Worm (Caenorhabditis elegans) whole organism, L3 larva: ENCODE measurements around the gene irg-6.
A peak's percentile ranks its signal among the peaks of the same experiment; 100 is the strongest.

Experiments used
- aly-2 ChIP-seq: fragments of 150-350 bp; optimal IDR thresholded peaks from 2 replicates; lab custom pipeline; 2014; ENCODE audit warnings: missing biosample characterization, missing genetic modification characterization
- ceh-28 ChIP-seq: fragments of 150-350 bp; optimal IDR thresholded peaks from 2 replicates; lab custom pipeline; 2014; ENCODE audit warnings: missing biosample characterization, missing genetic modification reagents, missing genetic modification characterization
- ceh-82 ChIP-seq: fragments of 150-350 bp; optimal IDR thresholded peaks from 2 replicates; lab custom pipeline; 2014; ENCODE audit warnings: missing biosample characterization, missing genetic modification characterization
- ceh-9 ChIP-seq: sonication (generic microtip); optimal IDR thresholded peaks from 2 replicates; lab custom pipeline; 2018; ENCODE audit warnings: missing biosample characterization, missing genetic modification characterization
- egl-27 ChIP-seq: sonication (generic microtip); optimal IDR thresholded peaks from 4 replicates; lab custom pipeline; 2017; ENCODE audit warnings: missing biosample characterization, missing genetic modification reagents, missing genetic modification characterization
- egl-5 ChIP-seq: fragments of 150-350 bp; optimal IDR thresholded peaks from 2 replicates; lab custom pipeline; 2017; ENCODE audit warnings: missing biosample characterization, missing genetic modification reagents, missing genetic modification characterization, inconsistent platforms
- elt-1 ChIP-seq: fragments of 150-350 bp; optimal IDR thresholded peaks from 2 replicates; lab custom pipeline; 2014; ENCODE audit warnings: missing biosample characterization, missing genetic modification characterization
- elt-2 ChIP-seq: sonication (generic microtip); optimal IDR thresholded peaks from 2 replicates; lab custom pipeline; 2016; ENCODE audit warnings: missing genetic modification reagents, mild to moderate bottlenecking, missing genetic modification characterization, missing compliant biosample characterization
- fkh-10 ChIP-seq: sonication (generic microtip); optimal IDR thresholded peaks from 2 replicates; lab custom pipeline; 2017; ENCODE audit warnings: missing biosample characterization, missing genetic modification reagents, missing genetic modification characterization
- fkh-2 ChIP-seq: fragments of 150-350 bp; optimal IDR thresholded peaks from 2 replicates; lab custom pipeline; 2014; ENCODE audit warnings: missing biosample characterization, missing genetic modification reagents, missing genetic modification characterization
- fos-1 ChIP-seq: fragments of 150-350 bp; optimal IDR thresholded peaks from 2 replicates; lab custom pipeline; 2014; ENCODE audit warnings: missing biosample characterization, missing genetic modification characterization
- hmg-11 ChIP-seq: sonication (generic microtip); optimal IDR thresholded peaks from 2 replicates; lab custom pipeline; 2016; ENCODE audit warnings: missing genetic modification characterization, missing compliant biosample characterization
- lin-39 ChIP-seq: fragments of 150-350 bp; optimal IDR thresholded peaks from 2 replicates; lab custom pipeline; 2018; ENCODE audit warnings: missing biosample characterization, missing genetic modification reagents, missing genetic modification characterization
- lsy-12 ChIP-seq: sonication (generic microtip); optimal IDR thresholded peaks from 2 replicates; lab custom pipeline; 2016; ENCODE audit warnings: mild to moderate bottlenecking, missing genetic modification characterization, missing compliant biosample characterization
- mdl-1 ChIP-seq: fragments of 150-350 bp; optimal IDR thresholded peaks from 2 replicates; lab custom pipeline; 2014; ENCODE audit warnings: missing biosample characterization, missing genetic modification characterization
- nfya-1 ChIP-seq: sonication (generic microtip); optimal IDR thresholded peaks from 2 replicates; lab custom pipeline; 2017; ENCODE audit warnings: missing genetic modification characterization, mild to moderate bottlenecking, missing compliant biosample characterization, antibody characterized with exemption, moderate library complexity; ENCODE audit not compliant: insufficient read depth
- nhr-11 ChIP-seq: fragments of 150-350 bp; optimal IDR thresholded peaks from 2 replicates; lab custom pipeline; 2014; ENCODE audit warnings: missing biosample characterization, missing genetic modification characterization
- nhr-12 ChIP-seq: fragments of 150-350 bp; optimal IDR thresholded peaks from 2 replicates; lab custom pipeline; 2014; ENCODE audit warnings: missing biosample characterization, missing genetic modification characterization
- nhr-237 ChIP-seq: fragments of 150-350 bp; optimal IDR thresholded peaks from 2 replicates; lab custom pipeline; 2014; ENCODE audit warnings: missing biosample characterization, missing genetic modification characterization
- nhr-28 ChIP-seq: fragments of 150-350 bp; optimal IDR thresholded peaks from 2 replicates; lab custom pipeline; 2014; ENCODE audit warnings: missing biosample characterization, missing genetic modification characterization
- nhr-43 ChIP-seq: sonication (generic microtip); optimal IDR thresholded peaks from 2 replicates; lab custom pipeline; 2016; ENCODE audit warnings: mild to moderate bottlenecking, missing genetic modification characterization, missing compliant biosample characterization; ENCODE audit not compliant: poor library complexity, severe bottlenecking
- nhr-77 ChIP-seq: fragments of 150-350 bp; optimal IDR thresholded peaks from 2 replicates; lab custom pipeline; 2014; ENCODE audit warnings: missing biosample characterization, missing genetic modification characterization
- pqm-1 ChIP-seq: fragments of 150-350 bp; optimal IDR thresholded peaks from 2 replicates; lab custom pipeline; 2017; ENCODE audit warnings: missing biosample characterization, missing genetic modification characterization, inconsistent platforms
- sea-2 ChIP-seq: fragments of 150-350 bp; sonication (generic microtip); optimal IDR thresholded peaks from 4 replicates; lab custom pipeline; 2014; ENCODE audit warnings: missing biosample characterization, missing genetic modification reagents, missing genetic modification characterization
- skn-1 ChIP-seq: fragments of 150-350 bp; optimal IDR thresholded peaks from 2 replicates; lab custom pipeline; 2014; ENCODE audit warnings: missing biosample characterization, missing genetic modification characterization
- tbx-2 ChIP-seq: sonication (generic microtip); optimal IDR thresholded peaks from 2 replicates; lab custom pipeline; 2016; ENCODE audit warnings: mild to moderate bottlenecking, missing genetic modification characterization, missing compliant biosample characterization
- unc-39 ChIP-seq: sonication (generic microtip); optimal IDR thresholded peaks from 4 replicates; lab custom pipeline; 2017; ENCODE audit warnings: missing biosample characterization, missing genetic modification characterization
- unc-62 ChIP-seq: fragments of 150-350 bp; sonication (generic microtip); optimal IDR thresholded peaks from 4 replicates; lab custom pipeline; 2014; ENCODE audit warnings: missing biosample characterization, missing genetic modification reagents, missing genetic modification characterization
- zag-1 ChIP-seq: fragments of 150-350 bp; optimal IDR thresholded peaks from 2 replicates; lab custom pipeline; 2014; ENCODE audit warnings: missing biosample characterization, missing genetic modification characterization
- ztf-11 ChIP-seq: fragments of 150-350 bp; optimal IDR thresholded peaks from 2 replicates; lab custom pipeline; 2014; ENCODE audit warnings: missing biosample characterization, missing genetic modification characterization
- ztf-4 ChIP-seq: fragments of 150-350 bp; optimal IDR thresholded peaks from 2 replicates; lab custom pipeline; 2014; ENCODE audit warnings: missing biosample characterization, missing genetic modification characterization

irg-6 gene

DNA sequence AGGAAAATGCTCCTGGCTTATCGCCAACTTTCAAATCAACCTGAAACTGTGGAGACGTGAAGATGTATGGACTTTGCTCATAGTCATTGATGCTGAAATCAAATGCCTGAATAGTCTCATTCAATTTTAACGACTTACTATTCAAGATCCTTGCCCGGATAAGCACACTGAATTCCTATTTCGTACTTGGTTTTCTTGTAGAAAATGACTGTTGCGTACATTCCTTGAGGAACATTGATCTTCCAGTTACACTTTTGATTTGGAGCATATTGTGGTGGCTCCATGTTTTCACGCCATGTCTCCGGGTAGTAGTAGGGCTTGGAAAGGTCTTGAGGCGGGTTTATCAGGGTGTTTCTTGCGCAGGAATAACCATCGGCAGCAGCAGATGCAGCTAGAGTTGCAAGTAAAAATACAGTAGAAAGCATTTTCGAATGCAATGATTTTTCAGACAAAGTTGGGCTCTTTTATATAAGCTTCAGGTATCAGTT, at the start of gene irg-6:
Gene irg-6 (minus strand): TSS at position 438 of the 488 bp plus-strand sequence.
- TF ChIP-seq unc-39 (tag; lab: Kevin White, UChicago) = no peak
- no peak for TF ChIP-seq fkh-10 (GFP tag; lab: Kevin White, UChicago)

DNA sequence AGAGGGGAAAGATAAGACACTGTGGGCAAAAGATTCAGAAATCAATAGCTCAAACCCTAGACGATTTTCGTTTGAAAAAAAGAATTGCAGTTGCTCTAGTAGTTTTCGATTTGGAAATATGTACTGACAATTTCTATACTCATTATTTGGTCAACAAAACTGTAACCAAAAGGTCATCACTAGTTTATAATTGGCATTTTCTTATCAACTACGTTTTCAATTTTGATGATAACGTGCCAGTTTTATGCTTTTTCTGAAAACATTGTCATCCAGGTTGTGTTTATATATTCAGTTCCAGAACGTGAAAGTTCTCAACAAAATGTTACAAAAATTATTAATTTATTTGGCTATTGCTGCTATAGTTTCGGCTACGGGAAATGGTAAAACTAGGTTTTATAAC, 47.8 kb upstream of the irg-6 start, which contains the start of gene F55G11.8:
Gene F55G11.8 (plus strand): TSS at position 245 of the 400 bp plus-strand sequence.
- TF ChIP-seq elt-2 (tag; lab: Kevin White, UChicago) = peak; percentile 78
- peak; percentile 2 for TF ChIP-seq skn-1 (tag; lab: Kevin White, UChicago)
- TF ChIP-seq aly-2 = no peak
- TF ChIP-seq lsy-12 (tag; lab: Kevin White, UChicago) = no peak
- peak; percentile 20 for TF ChIP-seq pqm-1 (tag; lab: Kevin White, UChicago)
- TF ChIP-seq hmg-11 (tag; lab: Kevin White, UChicago) = no peak
- TF ChIP-seq nhr-28 (tag; lab: Kevin White, UChicago) = no peak

DNA sequence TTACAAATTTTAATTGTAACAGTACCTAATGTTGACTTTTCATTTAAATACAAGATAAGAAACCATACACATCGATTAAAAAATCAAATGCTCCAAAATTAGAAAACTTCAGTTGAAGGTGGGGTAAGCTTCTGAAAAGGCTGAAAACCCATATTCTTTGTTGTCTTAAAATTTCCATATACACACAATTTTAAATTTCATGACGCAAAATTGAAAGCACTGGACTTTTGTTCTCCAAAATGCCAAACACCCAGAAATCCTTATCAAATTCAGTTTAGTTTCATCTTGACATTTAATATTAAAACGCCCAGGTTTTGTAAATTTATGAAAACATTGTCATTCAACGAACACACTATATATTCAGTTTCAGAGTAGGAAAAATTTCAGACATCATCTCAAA, 45.4 kb upstream of the irg-6 start, which contains the start of gene F55G11.7:
Gene F55G11.7 (plus strand): TSS at position 301 of the 400 bp plus-strand sequence.
- no peak for TF ChIP-seq unc-62 (GFP tag; lab: Kevin White, UChicago)
- no peak for TF ChIP-seq nhr-43 (tag; lab: Kevin White, UChicago)
- no peak for TF ChIP-seq pqm-1 (tag; lab: Kevin White, UChicago)
- TF ChIP-seq, all 47 proteins: peak for 0

DNA sequence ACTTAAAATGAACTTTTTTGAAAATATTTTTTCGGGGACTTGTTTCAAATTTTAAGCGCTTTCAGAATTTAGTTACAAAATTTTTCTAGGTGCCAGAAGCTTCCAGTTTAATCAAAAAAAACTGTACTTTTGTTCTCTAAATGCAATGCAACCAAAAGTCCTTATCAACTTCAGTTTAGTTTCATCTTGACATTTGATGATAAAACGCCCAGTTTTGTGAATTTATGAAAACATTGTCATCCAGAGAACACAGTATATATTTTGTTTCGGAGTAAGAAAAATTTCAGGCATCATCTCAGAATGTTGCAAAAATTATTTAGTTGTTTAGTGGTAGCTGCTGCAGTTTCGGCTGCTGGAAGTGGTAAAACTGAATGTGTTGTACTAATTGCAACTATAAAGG, 43.0 kb upstream of the irg-6 start, which contains the start of gene F55G11.6:
Gene F55G11.6 (plus strand): TSS at position 301 of the 400 bp plus-strand sequence.
- TF ChIP-seq ceh-28 (tag; lab: Kevin White, UChicago) = no peak
- TF ChIP-seq nfya-1 (tag; lab: Kevin White, UChicago) = no peak
- no peak for TF ChIP-seq unc-62 (GFP tag; lab: Kevin White, UChicago)
- no peak for TF ChIP-seq ztf-4

DNA sequence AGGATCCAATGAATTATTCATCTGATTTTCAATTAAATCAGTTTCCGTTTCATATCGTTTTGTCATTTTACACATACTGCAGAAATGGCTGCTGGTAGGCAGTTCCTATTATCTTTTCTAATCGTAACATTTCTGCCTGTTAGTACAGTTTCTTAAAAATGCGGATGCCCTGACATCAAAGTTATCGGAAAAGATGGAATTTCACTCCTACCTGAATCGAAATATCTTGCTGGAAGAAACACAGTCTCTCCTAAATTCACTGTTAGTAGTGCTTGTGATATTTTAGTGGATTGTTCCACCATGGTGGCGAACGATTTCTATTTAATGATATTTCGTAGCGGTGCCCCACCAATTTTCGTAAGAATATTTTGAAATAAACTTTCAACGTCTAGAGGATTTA, 33.7 kb upstream of the irg-6 start, which contains the start of gene F55G11.10:
Gene F55G11.10 (plus strand): TSS at position 301 of the 400 bp plus-strand sequence.
- TF ChIP-seq nhr-237 (tag; lab: Kevin White, UChicago) (no peak), fkh-2 (no peak), ceh-9 (no peak), nhr-43 (tag; lab: Kevin White, UChicago) (no peak), elt-1 (no peak), unc-39 (tag; lab: Kevin White, UChicago) (no peak), egl-27 (tag; lab: Kevin White, UChicago) (no peak), nhr-77 (tag; lab: Kevin White, UChicago) (no peak), ceh-82 (tag; lab: Kevin White, UChicago) (no peak), nhr-12 (tag; lab: Kevin White, UChicago) (no peak), mdl-1 (tag; lab: Kevin White, UChicago) (no peak), zag-1 (no peak), lin-39 (tag; lab: Kevin White, UChicago) (no peak), ztf-4 (no peak)

DNA sequence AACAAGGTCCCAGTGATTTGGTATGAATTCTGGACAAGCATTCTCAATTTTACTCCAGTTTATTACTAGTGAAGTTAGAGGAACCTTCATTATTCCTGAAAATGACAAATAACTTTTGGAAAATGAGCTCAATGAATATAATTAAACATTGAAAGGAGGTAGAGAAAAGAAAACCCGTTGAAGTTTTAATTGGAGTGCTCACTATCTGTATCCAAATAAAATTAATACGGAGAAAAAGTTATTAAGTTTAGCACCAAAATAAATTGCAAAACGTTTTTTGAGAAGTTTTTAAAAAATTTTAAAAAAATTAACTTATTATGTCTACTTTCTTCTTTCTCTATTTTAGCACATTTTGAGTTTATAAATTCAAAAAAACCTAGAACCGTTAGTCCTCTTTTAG, 31.7 kb upstream of the irg-6 start, which contains the start of gene F55G11.1:
Gene F55G11.1 (minus strand): TSS at position 101 of the 400 bp plus-strand sequence.
- no peak for TF ChIP-seq nhr-11 (tag; lab: Kevin White, UChicago)
- no peak for TF ChIP-seq fkh-10 (GFP tag; lab: Kevin White, UChicago)
- TF ChIP-seq tbx-2 = no peak
- TF ChIP-seq unc-62 (GFP tag; lab: Kevin White, UChicago) = no peak
- TF ChIP-seq sea-2 (GFP tag; lab: Kevin White, UChicago) = no peak
- TF ChIP-seq fos-1 = no peak
- TF ChIP-seq lsy-12 (tag; lab: Kevin White, UChicago) = no peak
- no peak for TF ChIP-seq pqm-1 (tag; lab: Kevin White, UChicago)
- no peak for TF ChIP-seq ztf-11 (tag; lab: Kevin White, UChicago)
- TF ChIP-seq fkh-2 = no peak
- TF ChIP-seq egl-5 (tag; lab: Kevin White, UChicago) = no peak
- TF ChIP-seq ceh-82 (tag; lab: Kevin White, UChicago) = no peak
- TF ChIP-seq, all 47 proteins: peak for 0
